Worm (Caenorhabditis elegans) whole organism, young adult: Measurements from ENCODE around the gene F45E12.5.

Source experiments
- F10E7.11 ChIP-seq: sonication (generic microtip); optimal IDR thresholded peaks from 2 replicates; lab custom pipeline; 2017; ENCODE audit warnings: mild to moderate bottlenecking, missing genetic modification characterization, moderate library complexity, missing compliant biosample characterization
- F23B12.7 ChIP-seq: sonication (generic microtip); optimal IDR thresholded peaks from 2 replicates; lab custom pipeline; 2017; ENCODE audit warnings: missing genetic modification characterization, mild to moderate bottlenecking, missing compliant biosample characterization, antibody characterized with exemption, moderate library complexity; ENCODE audit not compliant: insufficient read depth
- F57A8.1 ChIP-seq: fragments of 200-800 bp; sonication (Bioruptor generic); optimal IDR thresholded peaks from 2 replicates; lab custom pipeline; 2018; ENCODE audit warnings: mild to moderate bottlenecking, missing genetic modification characterization, moderate library complexity, missing compliant biosample characterization
- atf-7 ChIP-seq: sonication (generic microtip); optimal IDR thresholded peaks from 2 replicates; lab custom pipeline; 2017; ENCODE audit warnings: mild to moderate bottlenecking, missing genetic modification characterization, missing compliant biosample characterization
- ceh-91 ChIP-seq: fragments of 200-800 bp; sonication (Bioruptor generic); IDR thresholded peaks from 2 replicates; pipeline ENCODE4 v1.3.6; 2022; ENCODE audit warnings: missing genetic modification reagents, missing genetic modification characterization, missing compliant biosample characterization
- hlh-12 ChIP-seq: sonication (generic microtip); optimal IDR thresholded peaks from 2 replicates; lab custom pipeline; 2016; ENCODE audit warnings: missing genetic modification characterization, missing compliant biosample characterization
- hmg-20 ChIP-seq: fragments of 200-800 bp; sonication (Bioruptor generic); IDR thresholded peaks from 2 replicates; pipeline ENCODE4 v1.3.6; 2022; ENCODE audit warnings: missing genetic modification reagents, missing genetic modification characterization, missing compliant biosample characterization
- madf-6 ChIP-seq: fragments of 200-800 bp; sonication (Bioruptor generic); IDR thresholded peaks from 2 replicates; pipeline ENCODE4 v1.3.6; 2022; ENCODE audit warnings: missing genetic modification reagents, missing genetic modification characterization, missing compliant biosample characterization
- nhr-80 ChIP-seq: sonication (generic microtip); optimal IDR thresholded peaks from 2 replicates; lab custom pipeline; 2016; ENCODE audit warnings: missing genetic modification characterization, missing compliant biosample characterization
- sea-2 ChIP-seq: fragments of 200-800 bp; sonication (Bioruptor generic); IDR thresholded peaks from 2 replicates; pipeline ENCODE4 v1.3.6; 2022; ENCODE audit warnings: missing genetic modification characterization, missing compliant biosample characterization
- snpc-4 ChIP-seq, 5 experiments: fragments of 150-350 bp in 1 of 5; sonication (generic microtip) in 4 of 5; optimal IDR thresholded peaks; 2 replicates each; lab custom pipeline; 2014 to 2018; ENCODE audit warnings: missing genetic modification characterization in 5 of 5, missing biosample characterization in 3 of 5, antibody characterized with exemption in 2 of 5, mild to moderate bottlenecking in 2 of 5, missing compliant biosample characterization in 2 of 5, missing genotype in 2 of 5, moderate library complexity in 2 of 5, missing genetic modification reagents in 1 of 5
- unc-62 ChIP-seq: fragments of 150-350 bp; optimal IDR thresholded peaks from 2 replicates; lab custom pipeline; 2014; ENCODE audit warnings: missing biosample characterization, missing genetic modification reagents, missing genetic modification characterization
- zfh-2 ChIP-seq: fragments of 200-800 bp; sonication (Bioruptor generic); conservative IDR thresholded peaks from 2 replicates; pipeline ENCODE4 v1.3.6; 2022; ENCODE audit warnings: missing genetic modification reagents, missing genetic modification characterization, missing compliant biosample characterization

DNA sequence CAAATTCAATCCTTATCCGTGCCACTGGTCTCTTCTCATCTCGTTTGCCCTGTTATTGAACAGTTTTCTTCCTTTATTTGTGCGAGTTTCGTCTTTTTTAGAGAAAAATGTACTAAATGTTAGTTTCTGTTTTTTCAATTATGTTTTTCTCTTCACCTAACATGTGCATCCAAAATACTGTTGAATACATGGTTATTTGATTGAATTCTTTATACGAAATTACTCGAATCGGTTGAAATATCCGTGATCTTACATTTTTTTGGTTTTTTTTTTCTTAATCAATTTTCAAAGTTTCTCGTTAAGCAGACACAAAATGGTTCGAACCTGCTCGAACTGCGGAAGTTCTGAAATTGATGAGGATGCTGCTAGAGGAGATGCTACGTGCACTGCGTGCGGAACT lies 4.4 kb downstream of the F45E12.5 start, which contains the start of gene brf-1:
- TF ChIP-seq sea-2 (GFP tag; lab: Robert Waterston, UW) (no peak), atf-7 (tag; lab: Kevin White, UChicago) (no peak), F10E7.11 (tag; lab: Kevin White, UChicago) (no peak), hmg-20 (no peak), madf-6 (no peak), F57A8.1 (GFP tag; lab: Kevin White, UChicago) (no peak), ceh-91 (no peak), hlh-12 (tag; lab: Kevin White, UChicago) (no peak), snpc-4 (GFP tag; optimal IDR thresholded peaks at IDR 0.05; lab: Kevin White, UChicago) (no peak), snpc-4 (tag; optimal IDR thresholded peaks at IDR 0.05; lab: Kevin White, UChicago) (no peak), unc-62 (GFP tag; lab: Kevin White, UChicago) (no peak), F23B12.7 (tag; lab: Kevin White, UChicago) (no peak), nhr-80 (no peak), zfh-2 (GFP tag; lab: Robert Waterston, UW) (no peak)
